Worm (Caenorhabditis elegans) whole organism, L4 larva: ENCODE results near the gene F11A5.9.

Experiments
- F37D6.2 ChIP-seq: sonication (generic microtip); optimal IDR thresholded peaks from 2 replicates; lab custom pipeline; 2016; ENCODE audit warnings: mild to moderate bottlenecking, missing genetic modification characterization, missing compliant biosample characterization
- ama-1 ChIP-seq: fragments of 150-350 bp; optimal IDR thresholded peaks from 2 replicates; lab custom pipeline; 2014; ENCODE audit warnings: inconsistent platforms, mixed read lengths
- ceh-82 ChIP-seq: sonication (generic microtip); optimal IDR thresholded peaks from 2 replicates; lab custom pipeline; 2017; ENCODE audit warnings: missing biosample characterization, missing genetic modification characterization
- hmg-1.1 ChIP-seq: fragments of 200-800 bp; sonication (Bioruptor generic); IDR thresholded peaks from 2 replicates; pipeline ENCODE4 v1.3.6; 2022; ENCODE audit warnings: missing genetic modification reagents, missing genetic modification characterization, missing compliant biosample characterization
- lin-13 ChIP-seq: fragments of 150-350 bp; optimal IDR thresholded peaks from 2 replicates; lab custom pipeline; 2014; ENCODE audit warnings: missing biosample characterization, missing genetic modification reagents, missing genetic modification characterization
- mdt-29 ChIP-seq: fragments of 200-800 bp; sonication (Bioruptor generic); IDR thresholded peaks from 2 replicates; pipeline ENCODE4 v1.3.6; 2022; ENCODE audit warnings: missing genetic modification reagents, missing genetic modification characterization, missing compliant biosample characterization
- nhr-102 ChIP-seq: sonication (generic microtip); optimal IDR thresholded peaks from 2 replicates; lab custom pipeline; 2016; ENCODE audit warnings: mild to moderate bottlenecking, missing genetic modification characterization, moderate library complexity, missing compliant biosample characterization
- nhr-11 ChIP-seq: fragments of 150-350 bp; optimal IDR thresholded peaks from 2 replicates; lab custom pipeline; 2014; ENCODE audit warnings: missing biosample characterization, missing genetic modification characterization
- nhr-237 ChIP-seq: sonication (generic microtip); optimal IDR thresholded peaks from 2 replicates; lab custom pipeline; 2017; ENCODE audit warnings: missing biosample characterization, missing genetic modification characterization
- unc-130 ChIP-seq: sonication (generic microtip); optimal IDR thresholded peaks from 2 replicates; lab custom pipeline; 2016; ENCODE audit warnings: missing genetic modification reagents, missing genetic modification characterization, missing compliant biosample characterization

ce11 chrV:16224027-16224426, 9.3 kb downstream of the F11A5.9 start, which contains the start of gene stdh-2:
- no peak for TF ChIP-seq unc-130
- TF ChIP-seq mdt-29: no peak
- TF ChIP-seq ama-1 (lab: Kevin White, UChicago): no peak
- TF ChIP-seq nhr-11 (tag; lab: Kevin White, UChicago): no peak
- no peak for TF ChIP-seq ceh-82 (tag; lab: Kevin White, UChicago)
- TF ChIP-seq hmg-1.1 (GFP tag; lab: Robert Waterston, UW): no peak
- no peak for TF ChIP-seq nhr-237 (tag; lab: Kevin White, UChicago)
- TF ChIP-seq lin-13 (GFP tag; lab: Kevin White, UChicago): no peak
- TF ChIP-seq F37D6.2 (tag; lab: Kevin White, UChicago): no peak
- TF ChIP-seq nhr-102 (tag; lab: Kevin White, UChicago): no peak
